Worm (Caenorhabditis elegans) whole organism, L2 larva: ENCODE results near the gene C30B5.2.

ENCODE experiments used
- F13H6.1 ChIP-seq: sonication (generic microtip); optimal IDR thresholded peaks from 2 replicates; lab custom pipeline; 2016; ENCODE audit warnings: missing genetic modification characterization, missing compliant biosample characterization
- ZK546.5 ChIP-seq: sonication (generic microtip); optimal IDR thresholded peaks from 2 replicates; lab custom pipeline; 2017; ENCODE audit warnings: missing biosample characterization, missing genetic modification characterization
- elt-3 ChIP-seq: sonication (generic microtip); optimal IDR thresholded peaks from 2 replicates; lab custom pipeline; 2017; ENCODE audit warnings: missing biosample characterization, missing genetic modification characterization
- lin-39 ChIP-seq: fragments of 150-350 bp; optimal IDR thresholded peaks from 2 replicates; lab custom pipeline; 2014; ENCODE audit warnings: missing biosample characterization, missing genetic modification reagents, missing genetic modification characterization

ce11 chrII:6175027-6175426 lies 22.0 kb upstream of the C30B5.2 start:
- TF ChIP-seq F13H6.1 (tag; lab: Kevin White, UChicago): no peak
- TF ChIP-seq elt-3 (tag; lab: Kevin White, UChicago): no peak
- TF ChIP-seq lin-39 (tag; lab: Kevin White, UChicago): no peak
- TF ChIP-seq ZK546.5: no peak
